Fruit fly (Drosophila melanogaster) whole organism, pupa: ENCODE data around the gene slp1.
A peak's percentile ranks its signal among the peaks of the same experiment; 100 is the strongest.

Experiments used
- CG10348 ChIP-seq: fragments of 200-800 bp; sonication (Bioruptor generic); IDR thresholded peaks from 2 replicates; pipeline ENCODE4 v1.3.6; 2022; ENCODE audit warnings: missing biosample characterization, missing genetic modification characterization
- CG12605 ChIP-seq: fragments of 200-800 bp; sonication (Bioruptor generic); IDR thresholded peaks from 2 replicates; pipeline ENCODE4 v1.3.6; 2022; ENCODE audit warnings: missing biosample characterization, missing genetic modification characterization
- CG13204 ChIP-seq: fragments of 200-800 bp; sonication (Bioruptor generic); optimal IDR thresholded peaks from 2 replicates; lab custom pipeline; 2018; ENCODE audit warnings: missing biosample characterization, mild to moderate bottlenecking, missing genetic modification characterization, moderate library complexity
- CG14655 ChIP-seq: fragments of 200-800 bp; sonication (Bioruptor generic); optimal IDR thresholded peaks from 3 replicates; lab custom pipeline; 2017; ENCODE audit warnings: mild to moderate bottlenecking, missing biosample characterization, missing genetic modification reagents, missing genetic modification characterization
- CG15710 ChIP-seq: fragments of 200-800 bp; sonication (Bioruptor generic); optimal IDR thresholded peaks from 2 replicates; lab custom pipeline; 2018; ENCODE audit warnings: missing biosample characterization, mild to moderate bottlenecking, missing genetic modification characterization, moderate library complexity
- CG17806 ChIP-seq: fragments of 200-800 bp; sonication (Bioruptor generic); optimal IDR thresholded peaks from 2 replicates; lab custom pipeline; 2018; ENCODE audit warnings: missing biosample characterization, mild to moderate bottlenecking, missing genetic modification characterization, moderate library complexity
- CG32121 ChIP-seq: fragments of 200-800 bp; sonication (Bioruptor generic); IDR thresholded peaks from 2 replicates; pipeline ENCODE4 v1.3.6; 2022; ENCODE audit warnings: missing biosample characterization, missing genetic modification characterization
- CG34367 ChIP-seq: fragments of 200-800 bp; sonication (Bioruptor generic); optimal IDR thresholded peaks from 2 replicates; lab custom pipeline; 2018; ENCODE audit warnings: missing biosample characterization, mild to moderate bottlenecking, missing genetic modification characterization
- CG4496 ChIP-seq: fragments of 200-800 bp; sonication (Bioruptor generic); IDR thresholded peaks from 3 replicates; pipeline ENCODE4 v1.3.6; 2022; ENCODE audit warnings: missing biosample characterization, missing genetic modification characterization
- CG8159 ChIP-seq: fragments of 200-800 bp; sonication (Bioruptor generic); optimal IDR thresholded peaks from 3 replicates; lab custom pipeline; 2018; ENCODE audit warnings: missing biosample characterization, mild to moderate bottlenecking, missing genetic modification characterization, moderate library complexity
- CG8301 ChIP-seq: fragments of 200-800 bp; sonication (Bioruptor generic); optimal IDR thresholded peaks from 2 replicates; lab custom pipeline; 2018; ENCODE audit warnings: missing biosample characterization, mild to moderate bottlenecking, missing genetic modification characterization
- CG9948 ChIP-seq: fragments of 200-800 bp; sonication (Bioruptor generic); optimal IDR thresholded peaks from 2 replicates; lab custom pipeline; 2018; ENCODE audit warnings: missing biosample characterization, mild to moderate bottlenecking, missing genetic modification characterization, moderate library complexity
- EcR ChIP-seq: fragments of 200-800 bp; sonication (Bioruptor generic); optimal IDR thresholded peaks from 3 replicates; lab custom pipeline; 2019; ENCODE audit warnings: missing biosample characterization, missing genetic modification characterization, mild to moderate bottlenecking, moderate library complexity, missing genetic modification reagents
- Ets98B ChIP-seq: fragments of 200-800 bp; sonication (Bioruptor generic); IDR thresholded peaks from 2 replicates; pipeline ENCODE4 v1.3.6; 2022; ENCODE audit warnings: missing biosample characterization, missing genetic modification characterization
- Pif1A ChIP-seq: fragments of 200-800 bp; sonication (Bioruptor generic); optimal IDR thresholded peaks from 3 replicates; lab custom pipeline; 2016; ENCODE audit warnings: missing biosample characterization, missing genetic modification characterization
- Pif1B ChIP-seq: fragments of 200-800 bp; sonication (Bioruptor generic); optimal IDR thresholded peaks from 3 replicates; lab custom pipeline; 2016; ENCODE audit warnings: missing biosample characterization, missing genetic modification characterization
- Snoo ChIP-seq: fragments of 200-800 bp; sonication (Bioruptor generic); optimal IDR thresholded peaks from 3 replicates; lab custom pipeline; 2017; ENCODE audit warnings: missing biosample characterization, mild to moderate bottlenecking, missing genetic modification characterization, inconsistent platforms
- fd96Ca ChIP-seq: fragments of 200-800 bp; sonication (Bioruptor generic); IDR thresholded peaks from 3 replicates; pipeline ENCODE4 v1.3.6; 2022; ENCODE audit warnings: missing biosample characterization, missing genetic modification characterization
- gl ChIP-seq: fragments of 200-800 bp; sonication (Bioruptor generic); optimal IDR thresholded peaks from 2 replicates; lab custom pipeline; 2018; ENCODE audit warnings: missing biosample characterization, mild to moderate bottlenecking, missing genetic modification characterization
- rn ChIP-seq: fragments of 200-800 bp; sonication (Bioruptor generic); IDR thresholded peaks from 2 replicates; pipeline ENCODE4 v1.3.6; 2022; ENCODE audit warnings: missing biosample characterization, missing genetic modification characterization

The slp1 gene

DNA sequence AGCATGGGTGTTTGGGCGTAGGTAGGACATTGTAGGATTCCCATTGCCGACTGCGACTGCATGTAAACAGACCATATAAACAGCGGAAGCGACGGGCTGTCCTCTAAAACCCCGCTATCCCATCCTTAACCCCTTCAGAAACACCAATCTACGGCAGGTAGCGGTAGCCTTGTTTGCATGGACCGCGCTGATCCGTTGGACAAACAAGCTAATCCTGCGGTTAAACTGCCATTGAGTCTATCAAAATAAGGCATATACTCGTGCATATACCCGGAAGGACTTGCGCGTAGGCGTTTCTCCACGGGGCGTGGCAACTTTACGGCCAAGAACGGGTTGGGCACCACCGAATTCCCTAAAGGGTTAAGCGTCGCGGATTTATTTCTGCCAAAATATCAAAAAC is 8.4 kb downstream of the slp1 start:
- no peak for TF ChIP-seq Pif1B
- no peak for TF ChIP-seq CG17806
- TF ChIP-seq CG4496 (GFP tag; lab: Robert Waterston, UW), result no peak
- no peak for TF ChIP-seq gl (tag; lab: Kevin White, UChicago)
- no peak for TF ChIP-seq Pif1A
- TF ChIP-seq EcR, result no peak
- no peak for TF ChIP-seq CG32121 (GFP tag; lab: Robert Waterston, UW)
- TF ChIP-seq CG15710 (tag; lab: Kevin White, UChicago), result no peak
- TF ChIP-seq CG9948 (tag; lab: Kevin White, UChicago), result no peak
- no peak for TF ChIP-seq Snoo (tag; lab: Kevin White, UChicago)
- no peak for TF ChIP-seq CG10348 (GFP tag; lab: Robert Waterston, UW)
- no peak for TF ChIP-seq CG14655 (GFP tag; lab: Kevin White, UChicago)
- TF ChIP-seq CG12605 (GFP tag; lab: Robert Waterston, UW), result no peak
- no peak for TF ChIP-seq CG8159 (tag; lab: Kevin White, UChicago)

DNA sequence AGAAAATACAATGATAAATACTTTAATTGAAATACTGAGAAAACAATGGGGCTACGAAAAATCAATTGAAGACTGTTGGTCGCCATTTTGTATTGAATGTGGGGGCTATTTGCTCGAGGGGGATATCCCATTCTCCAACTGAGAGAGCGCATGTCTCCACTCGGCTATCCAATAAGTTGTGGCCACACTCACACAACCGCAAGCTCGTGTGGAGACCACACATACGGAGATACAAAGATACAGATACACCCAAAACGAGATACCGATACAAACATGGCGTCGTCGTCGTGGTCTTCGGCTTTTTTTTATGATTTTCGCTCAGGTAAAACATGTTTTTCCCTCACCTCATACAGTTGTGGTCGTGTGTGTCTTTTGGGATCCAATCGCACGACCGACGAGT is 9.7 kb downstream of the slp1 start:
- TF ChIP-seq CG12605 (GFP tag; lab: Robert Waterston, UW) (no peak), CG17806 (no peak), CG32121 (GFP tag; lab: Robert Waterston, UW) (no peak), CG34367 (no peak), CG14655 (GFP tag; lab: Kevin White, UChicago) (no peak), fd96Ca (GFP tag; lab: Robert Waterston, UW) (0 out of 3 replicates have a peak, but pooled peaks have one; percentile 27), EcR (no peak), gl (tag; lab: Kevin White, UChicago) (no peak), CG9948 (tag; lab: Kevin White, UChicago) (no peak), CG8301 (tag; lab: Kevin White, UChicago) (no peak), Ets98B (GFP tag; lab: Robert Waterston, UW) (peak; percentile 15; the same call in 1 of the 2 replicates), CG15710 (tag; lab: Kevin White, UChicago) (no peak)
- TF ChIP-seq, all 21 proteins: peak for 2

DNA sequence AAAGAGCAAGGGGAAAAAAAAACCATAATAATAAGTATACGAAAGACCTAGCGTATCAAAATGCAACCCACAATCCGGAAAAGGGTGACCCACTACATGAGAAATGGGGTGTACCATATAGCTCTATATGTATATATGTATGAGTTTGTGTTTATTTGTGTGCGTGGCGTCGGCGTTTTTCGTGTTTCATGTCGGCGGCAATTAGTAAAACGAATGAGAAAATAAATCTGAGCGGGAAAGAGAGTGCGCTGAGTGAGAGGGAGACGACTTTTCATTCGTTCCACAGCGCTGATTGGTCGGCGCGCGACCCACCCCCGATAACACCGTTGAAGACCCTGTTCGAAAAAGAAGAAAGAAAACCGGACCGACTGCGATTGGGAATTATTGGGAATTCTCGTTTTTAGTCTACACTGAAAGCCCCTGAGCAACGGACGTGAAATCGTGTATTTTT is 11.0 kb downstream of the slp1 start, which contains the start of gene slp2:
TSS of gene slp2 (plus strand) at position 401 of the 451 bp plus-strand sequence.
- TF ChIP-seq CG10348 (GFP tag; lab: Robert Waterston, UW), result no peak
- TF ChIP-seq gl (tag; lab: Kevin White, UChicago), result no peak
- TF ChIP-seq CG32121 (GFP tag; lab: Robert Waterston, UW), result peak; percentile 28; the same call in 1 of the 2 replicates
- TF ChIP-seq CG8159 (tag; lab: Kevin White, UChicago), result peak; percentile 34

DNA sequence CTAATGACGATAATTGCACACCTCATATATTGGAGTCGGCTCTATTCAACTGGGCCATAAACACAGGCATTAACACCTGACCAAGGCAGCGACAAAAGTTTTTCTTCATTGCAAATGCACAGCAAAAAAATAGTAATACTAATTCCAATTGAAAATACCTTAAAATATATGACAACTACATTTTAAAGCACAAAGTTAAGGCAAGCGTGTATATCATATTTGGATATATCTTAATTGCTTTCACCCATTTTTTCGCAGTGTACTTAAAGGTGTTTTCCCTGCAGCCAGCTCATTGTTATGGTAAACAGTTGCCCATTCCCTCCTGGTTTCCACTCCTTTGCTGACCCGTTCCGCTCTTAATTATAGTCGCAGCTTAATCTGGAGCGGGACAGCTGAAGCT is 15.5 kb downstream of the slp1 start:
- TF ChIP-seq CG15710 (tag; lab: Kevin White, UChicago) (peak; percentile 27), CG17806 (peak; percentile 10), rn (GFP tag; lab: Robert Waterston, UW) (no peak), Pif1B (no peak), CG8301 (tag; lab: Kevin White, UChicago) (no peak), CG32121 (GFP tag; lab: Robert Waterston, UW) (no peak), CG9948 (tag; lab: Kevin White, UChicago) (peak; percentile 12), CG8159 (tag; lab: Kevin White, UChicago) (peak; percentile 28), Snoo (tag; lab: Kevin White, UChicago) (no peak), CG13204 (no peak), CG10348 (GFP tag; lab: Robert Waterston, UW) (no peak), CG34367 (peak; percentile 1)

DNA sequence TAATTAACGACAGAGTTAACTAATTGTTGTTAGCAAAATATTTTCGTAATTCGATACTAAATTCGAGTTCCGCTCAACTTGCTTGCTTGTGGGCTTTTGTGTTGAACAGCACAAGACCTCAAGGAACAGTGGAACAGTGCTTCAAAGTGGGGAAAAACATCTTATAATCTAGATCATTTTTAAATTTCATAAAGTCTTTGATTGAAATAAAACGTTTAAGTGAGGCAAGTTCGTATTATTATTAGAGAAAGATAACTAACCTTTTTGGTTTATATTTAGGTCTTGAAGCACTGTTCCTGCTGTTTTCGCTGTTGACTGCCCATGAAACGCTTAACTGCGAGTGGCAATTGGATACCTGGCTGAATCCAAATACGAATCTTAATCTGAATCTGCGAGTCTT is 18.7 kb downstream of the slp1 start:
- TF ChIP-seq CG32121 (GFP tag; lab: Robert Waterston, UW), result no peak
- peak; percentile 16 for TF ChIP-seq CG15710 (tag; lab: Kevin White, UChicago)
- 0 out of 2 replicates have a peak, but pooled peaks have one; percentile 13 for TF ChIP-seq CG12605 (GFP tag; lab: Robert Waterston, UW)

DNA sequence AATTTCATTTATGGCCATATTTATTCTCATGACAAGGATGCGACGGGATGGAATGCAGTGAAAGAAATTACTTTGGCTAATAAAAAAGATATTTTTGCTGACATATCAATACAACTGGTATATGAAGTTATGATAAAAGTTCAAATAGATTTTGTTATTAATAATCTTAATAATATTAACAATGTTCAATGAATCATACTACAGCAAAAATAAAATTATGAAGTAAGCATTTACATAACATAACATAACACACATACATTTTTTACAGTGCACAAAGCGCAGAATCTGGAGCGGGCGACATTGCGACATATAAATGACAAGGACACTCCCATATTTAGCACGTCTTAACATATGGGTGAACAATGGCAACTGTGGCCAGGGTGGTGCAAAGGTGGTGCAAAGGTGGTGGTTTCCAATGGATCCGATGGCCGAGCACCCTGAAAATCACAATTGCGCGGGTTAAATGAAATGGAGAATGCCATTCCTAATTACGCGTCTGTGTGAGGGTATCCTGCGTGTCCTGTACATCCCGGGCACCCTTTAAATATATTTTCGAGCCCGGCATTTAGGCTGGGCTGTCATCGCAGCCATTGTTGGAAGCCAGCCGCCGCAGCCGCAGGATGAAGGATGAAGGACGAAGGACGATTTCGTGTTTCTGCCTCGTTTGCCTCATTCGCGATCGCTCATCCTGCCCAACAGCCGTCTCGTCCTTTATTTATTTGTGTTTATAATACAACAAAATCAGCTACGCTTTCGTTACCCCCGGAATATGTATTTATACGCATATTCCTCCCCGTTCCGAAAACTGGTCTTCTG is 19.6 kb downstream of the slp1 start:
- TF ChIP-seq CG8159 (tag; lab: Kevin White, UChicago) (peak; percentile 1), CG32121 (GFP tag; lab: Robert Waterston, UW) (no peak)

DNA sequence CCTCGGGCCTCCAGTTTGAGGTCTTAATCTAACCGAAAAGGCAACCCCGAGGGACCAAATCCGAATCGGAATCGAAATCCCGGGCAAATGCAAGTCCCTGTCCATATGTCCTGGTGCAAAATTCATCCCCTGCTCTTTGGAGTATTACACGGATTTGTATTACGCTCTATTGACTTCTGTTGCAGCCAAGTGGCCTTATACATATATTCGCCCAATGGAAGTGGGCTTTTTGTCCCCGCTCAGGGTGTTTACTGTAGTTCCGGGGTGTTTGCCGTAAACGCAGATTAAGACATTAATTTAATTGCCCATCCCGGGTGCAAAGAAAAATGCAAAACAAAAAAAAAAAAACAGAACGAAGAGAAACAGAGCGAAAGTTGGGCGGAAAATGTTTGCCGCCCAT is 21.0 kb downstream of the slp1 start:
- TF ChIP-seq fd96Ca (GFP tag; lab: Robert Waterston, UW) (no peak), CG8301 (tag; lab: Kevin White, UChicago) (no peak), rn (GFP tag; lab: Robert Waterston, UW) (no peak), gl (tag; lab: Kevin White, UChicago) (no peak), CG8159 (tag; lab: Kevin White, UChicago) (no peak), CG32121 (GFP tag; lab: Robert Waterston, UW) (no peak), EcR (no peak), CG15710 (tag; lab: Kevin White, UChicago) (no peak), CG9948 (tag; lab: Kevin White, UChicago) (no peak)
